Fruit fly (Drosophila melanogaster) whole organism, wandering third instar larva: Measurements from ENCODE around the gene Wdr33.
A peak's percentile ranks its signal among the peaks of the same experiment; 100 is the strongest.

ENCODE experiments used
- Abd-B ChIP-seq: fragments of >200 bp; optimal IDR thresholded peaks from 2 replicates; lab custom pipeline; 2017; ENCODE audit warnings: missing biosample characterization, missing genetic modification characterization
- CG32264 ChIP-seq: fragments of 200-800 bp; sonication (Bioruptor generic); optimal IDR thresholded peaks from 2 replicates; lab custom pipeline; 2016; ENCODE audit warnings: missing biosample characterization, missing genetic modification characterization
- CG9705 ChIP-seq: fragments of 200-800 bp; sonication (Bioruptor generic); optimal IDR thresholded peaks from 2 replicates; lab custom pipeline; 2018; ENCODE audit warnings: missing biosample characterization, mild to moderate bottlenecking, missing genetic modification characterization
- CrebA ChIP-seq: fragments of 200-800 bp; sonication (Bioruptor generic); optimal IDR thresholded peaks from 2 replicates; lab custom pipeline; 2016; ENCODE audit warnings: missing biosample characterization, mild to moderate bottlenecking, missing genetic modification characterization, borderline replicate concordance
- Dfd ChIP-seq: fragments of >200 bp; optimal IDR thresholded peaks from 2 replicates; lab custom pipeline; 2017; ENCODE audit warnings: missing biosample characterization, missing genetic modification characterization
- Dif ChIP-seq: fragments of 200-275, 200-300 bp; sonication (Bioruptor generic); optimal IDR thresholded peaks from 2 replicates; lab custom pipeline; 2018; ENCODE audit warnings: missing biosample characterization, missing genetic modification characterization; ENCODE audit not compliant: partially characterized antibody
- GATAd ChIP-seq: sonication (Bioruptor generic); optimal IDR thresholded peaks from 2 replicates; lab custom pipeline; 2016; ENCODE audit warnings: missing biosample characterization, missing genetic modification characterization
- HLH106 ChIP-seq: fragments of 200-800 bp; optimal IDR thresholded peaks from 3 replicates; lab custom pipeline; 2019; ENCODE audit warnings: missing biosample characterization, mild to moderate bottlenecking, missing genetic modification characterization, moderate library complexity
- Hnf4 ChIP-seq: fragments of 200-800 bp; sonication (Bioruptor generic); optimal IDR thresholded peaks from 2 replicates; lab custom pipeline; 2016; ENCODE audit warnings: missing biosample characterization, mild to moderate bottlenecking, missing genetic modification characterization
- Hr78 ChIP-seq: fragments of >200 bp; optimal IDR thresholded peaks from 2 replicates; lab custom pipeline; 2017; ENCODE audit warnings: missing biosample characterization, missing genetic modification characterization
- Hr83 ChIP-seq: fragments of 200-300 bp; sonication (Bioruptor generic); optimal IDR thresholded peaks from 2 replicates; lab custom pipeline; 2016; ENCODE audit warnings: missing biosample characterization, mild to moderate bottlenecking, missing genetic modification characterization, moderate library complexity; ENCODE audit not compliant: poor library complexity, severe bottlenecking
- Jra ChIP-seq: sonication (Bioruptor generic); optimal IDR thresholded peaks from 2 replicates; lab custom pipeline; 2016; ENCODE audit warnings: missing biosample characterization, missing genetic modification characterization
- Mio ChIP-seq: sonication (Bioruptor generic); optimal IDR thresholded peaks from 2 replicates; lab custom pipeline; 2016; ENCODE audit warnings: missing biosample characterization, missing genetic modification characterization
- Myc ChIP-seq: fragments of >200 bp; optimal IDR thresholded peaks from 2 replicates; lab custom pipeline; 2017
- N ChIP-seq: fragments of >200 bp; optimal IDR thresholded peaks from 2 replicates; lab custom pipeline; 2018; ENCODE audit warnings: missing biosample characterization, missing external identifiers, missing genetic modification characterization
- OdsH ChIP-seq: fragments of 200-800 bp; sonication (Bioruptor generic); optimal IDR thresholded peaks from 2 replicates; lab custom pipeline; 2016; ENCODE audit warnings: missing biosample characterization, mild to moderate bottlenecking, missing genetic modification characterization
- Rel ChIP-seq, 2 experiments: fragments of 200-800 bp; sonication (Bioruptor generic) in 1 of 2; optimal IDR thresholded peaks; 2 replicates in 1 of 2; 3 replicates in 1 of 2; lab custom pipeline; 2016 to 2019; ENCODE audit warnings: mild to moderate bottlenecking in 2 of 2, missing biosample characterization in 2 of 2, missing genetic modification characterization in 2 of 2, moderate library complexity in 1 of 2
- Sp1 ChIP-seq: fragments of 200-800 bp; sonication (Bioruptor generic); optimal IDR thresholded peaks from 3 replicates; lab custom pipeline; 2019; ENCODE audit warnings: missing biosample characterization, mild to moderate bottlenecking, missing genetic modification characterization, moderate library complexity
- Vsx2 ChIP-seq: fragments of 200-300, 225-300 bp; sonication (Bioruptor generic); optimal IDR thresholded peaks from 2 replicates; lab custom pipeline; 2018; ENCODE audit warnings: missing biosample characterization, missing genetic modification characterization; ENCODE audit not compliant: partially characterized antibody
- br ChIP-seq: fragments of 200-800 bp; sonication (Bioruptor generic); optimal IDR thresholded peaks from 2 replicates; lab custom pipeline; 2016; ENCODE audit warnings: missing biosample characterization, missing genetic modification characterization
- brk ChIP-seq: fragments of 200-800 bp; sonication (Bioruptor generic); optimal IDR thresholded peaks from 2 replicates; lab custom pipeline; 2016; ENCODE audit warnings: missing biosample characterization, mild to moderate bottlenecking, missing genetic modification characterization
- dl ChIP-seq, 2 experiments: fragments of 175-275, 200-275 bp in 1 of 2; fragments of 200-275 bp in 1 of 2; sonication (Bioruptor generic); optimal IDR thresholded peaks; lab custom pipeline; 2018; ENCODE audit warnings: mild to moderate bottlenecking in 2 of 2, missing biosample characterization in 2 of 2, missing genetic modification characterization in 2 of 2, moderate library complexity in 2 of 2; ENCODE audit not compliant: partially characterized antibody in 2 of 2, insufficient read depth in 1 of 2
- dmrt93B ChIP-seq: fragments of 200-800 bp; sonication (Bioruptor generic); optimal IDR thresholded peaks from 2 replicates; lab custom pipeline; 2018; ENCODE audit warnings: missing biosample characterization, mild to moderate bottlenecking, missing genetic modification characterization
- dsf ChIP-seq: sonication (Bioruptor generic); optimal IDR thresholded peaks from 2 replicates; lab custom pipeline; 2016; ENCODE audit warnings: missing biosample characterization, missing genetic modification characterization, borderline replicate concordance
- ey ChIP-seq: fragments of 200-800 bp; sonication (Bioruptor generic); optimal IDR thresholded peaks from 2 replicates; lab custom pipeline; 2016; ENCODE audit warnings: missing biosample characterization, missing genetic modification characterization
- foxo ChIP-seq, 2 experiments: fragments of 200-800 bp; sonication (Bioruptor generic); optimal IDR thresholded peaks; 2 replicates in 1 of 2; 3 replicates in 1 of 2; lab custom pipeline; 2016 to 2017; ENCODE audit warnings: missing biosample characterization in 2 of 2, missing genetic modification characterization in 2 of 2
- fru ChIP-seq: fragments of 200-800 bp; sonication (Bioruptor generic); optimal IDR thresholded peaks from 3 replicates; lab custom pipeline; 2016; ENCODE audit warnings: missing biosample characterization, mild to moderate bottlenecking, missing genetic modification characterization
- h ChIP-seq: fragments of 200-800 bp; sonication (Bioruptor generic); optimal IDR thresholded peaks from 3 replicates; lab custom pipeline; 2016; ENCODE audit warnings: missing biosample characterization, mild to moderate bottlenecking, missing genetic modification characterization
- jim ChIP-seq: fragments of 175-275, 200-325 bp; sonication (Bioruptor generic); optimal IDR thresholded peaks from 2 replicates; lab custom pipeline; 2016; ENCODE audit warnings: missing biosample characterization, mild to moderate bottlenecking, missing genetic modification characterization
- lola ChIP-seq: fragments of >200 bp; optimal IDR thresholded peaks from 2 replicates; lab custom pipeline; 2017; ENCODE audit warnings: missing biosample characterization, missing genetic modification characterization
- pan ChIP-seq: fragments of >200 bp; optimal IDR thresholded peaks from 2 replicates; lab custom pipeline; 2017
- psq ChIP-seq: fragments of 200-800 bp; sonication (Bioruptor generic); optimal IDR thresholded peaks from 3 replicates; lab custom pipeline; 2017; ENCODE audit warnings: missing biosample characterization, mild to moderate bottlenecking, missing genetic modification characterization, moderate library complexity
- rgr ChIP-seq: fragments of 200-800 bp; sonication (Bioruptor generic); optimal IDR thresholded peaks from 3 replicates; lab custom pipeline; 2016; ENCODE audit warnings: missing biosample characterization, mild to moderate bottlenecking, missing genetic modification characterization
- sage ChIP-seq: fragments of 200-800 bp; sonication (Bioruptor generic); optimal IDR thresholded peaks from 2 replicates; lab custom pipeline; 2016; ENCODE audit warnings: missing biosample characterization, mild to moderate bottlenecking, missing genetic modification characterization
- sv ChIP-seq: fragments of 200-800 bp; sonication (Bioruptor generic); optimal IDR thresholded peaks from 3 replicates; lab custom pipeline; 2016; ENCODE audit warnings: missing biosample characterization, missing genetic modification characterization
- tai ChIP-seq: sonication (Bioruptor generic); optimal IDR thresholded peaks from 2 replicates; lab custom pipeline; 2016; ENCODE audit warnings: missing biosample characterization, missing genetic modification characterization
- usp ChIP-seq: fragments of >200 bp; optimal IDR thresholded peaks from 2 replicates; lab custom pipeline; 2017; ENCODE audit warnings: missing biosample characterization, missing genetic modification characterization
- woc ChIP-seq: sonication (Bioruptor generic); optimal IDR thresholded peaks from 2 replicates; lab custom pipeline; 2016; ENCODE audit warnings: missing biosample characterization, mild to moderate bottlenecking, missing genetic modification characterization

Gene Wdr33

dm6 chr3R:5647705-5648568, 12.5 kb upstream of the Wdr33 start:
- TF ChIP-seq br (GFP tag; lab: Kevin White, UChicago) = peak; percentile 49
- no peak for TF ChIP-seq tai (GFP tag; lab: Kevin White, UChicago)
- no peak for TF ChIP-seq woc (GFP tag; lab: Kevin White, UChicago)
- TF ChIP-seq Jra (GFP tag; lab: Kevin White, UChicago) = peak; percentile 26
- TF ChIP-seq Hr83 (GFP tag; lab: Kevin White, UChicago) = no peak
- TF ChIP-seq OdsH (GFP tag; lab: Kevin White, UChicago) = peak; percentile 18
- TF ChIP-seq N (GFP tag; lab: Kevin White, UChicago) = peak; percentile 46
- peak; percentile 66 for TF ChIP-seq h (GFP tag; lab: Kevin White, UChicago)
- TF ChIP-seq Hnf4 (GFP tag; lab: Kevin White, UChicago) = no peak
- TF ChIP-seq Myc = no peak
- TF ChIP-seq brk (GFP tag; lab: Kevin White, UChicago) = no peak
- no peak for TF ChIP-seq Rel (GFP tag; optimal IDR thresholded peaks at IDR 0.05; lab: Kevin White, UChicago)
- TF ChIP-seq Rel (tag; optimal IDR thresholded peaks at IDR 0.05; lab: Kevin White, UChicago) = peak; percentile 10
- TF ChIP-seq dsf (GFP tag; lab: Kevin White, UChicago) = no peak
- no peak for TF ChIP-seq Dfd (GFP tag; lab: Kevin White, UChicago)
- peak; percentile 31 for TF ChIP-seq ey
- no peak for TF ChIP-seq Vsx2 (GFP tag; lab: Kevin White, UChicago)
- TF ChIP-seq sv (GFP tag; lab: Kevin White, UChicago) = no peak
- no peak for TF ChIP-seq Abd-B (GFP tag; lab: Kevin White, UChicago)
- peak; percentile 31 for TF ChIP-seq rgr (GFP tag; lab: Kevin White, UChicago)
- TF ChIP-seq psq = no peak
- TF ChIP-seq HLH106 = peak; percentile 35
- no peak for TF ChIP-seq CrebA (GFP tag; lab: Kevin White, UChicago)
- no peak for TF ChIP-seq GATAd (GFP tag; lab: Kevin White, UChicago)
- peak in 1 of 2 experiments; percentile 36 for TF ChIP-seq foxo (GFP tag; optimal IDR thresholded peaks at IDR 0.05; lab: Kevin White, UChicago)
- TF ChIP-seq CG32264 = no peak
- no peak for TF ChIP-seq Hr78 (GFP tag; lab: Kevin White, UChicago)
- TF ChIP-seq CG9705 (GFP tag; lab: Kevin White, UChicago) = no peak
- TF ChIP-seq sage (GFP tag; lab: Kevin White, UChicago) = no peak
- no peak for TF ChIP-seq fru (GFP tag; lab: Kevin White, UChicago)
- no peak for TF ChIP-seq lola (GFP tag; lab: Kevin White, UChicago)
- no peak for TF ChIP-seq dl (GFP tag; optimal IDR thresholded peaks at IDR 0.05; lab: Kevin White, UChicago; ENCODE audit: insufficient read depth in 1 of 2, partially characterized antibody in 2 of 2)
- no peak for TF ChIP-seq Sp1 (GFP tag; lab: Kevin White, UChicago)
- TF ChIP-seq Dif = no peak
- TF ChIP-seq dmrt93B (GFP tag; lab: Kevin White, UChicago) = no peak
- no peak for TF ChIP-seq Mio (GFP tag; lab: Kevin White, UChicago)
- TF ChIP-seq jim (GFP tag; lab: Kevin White, UChicago) = no peak

dm6 chr3R:5648569-5649476, 11.6 kb upstream of the Wdr33 start, which contains the start of the genes MTA1-like and Sec23:
Gene MTA1-like (minus strand): TSS chr3R:5648738.
Gene Sec23 (plus strand): TSS chr3R:5649065.
- TF ChIP-seq GATAd (GFP tag; lab: Kevin White, UChicago) = no peak
- TF ChIP-seq tai (GFP tag; lab: Kevin White, UChicago) = no peak
- TF ChIP-seq CG32264 = no peak
- no peak for TF ChIP-seq dl (GFP tag; optimal IDR thresholded peaks at IDR 0.05; lab: Kevin White, UChicago; ENCODE audit: insufficient read depth in 1 of 2, partially characterized antibody in 2 of 2)
- no peak for TF ChIP-seq Dfd (GFP tag; lab: Kevin White, UChicago)
- TF ChIP-seq sv (GFP tag; lab: Kevin White, UChicago) = peak; percentile 33
- TF ChIP-seq Hr78 (GFP tag; lab: Kevin White, UChicago) = no peak
- TF ChIP-seq br (GFP tag; lab: Kevin White, UChicago) = peak; percentile 26
- no peak for TF ChIP-seq Dif
- no peak for TF ChIP-seq CrebA (GFP tag; lab: Kevin White, UChicago)
- no peak for TF ChIP-seq Vsx2 (GFP tag; lab: Kevin White, UChicago)
- TF ChIP-seq Myc = peak; percentile 0
- no peak for TF ChIP-seq Abd-B (GFP tag; lab: Kevin White, UChicago)
- no peak for TF ChIP-seq jim (GFP tag; lab: Kevin White, UChicago)
- TF ChIP-seq N (GFP tag; lab: Kevin White, UChicago) = no peak
- peak; percentile 72 for TF ChIP-seq HLH106
- TF ChIP-seq foxo (GFP tag; optimal IDR thresholded peaks at IDR 0.05; lab: Kevin White, UChicago) = peak in 1 of 2 experiments; percentile 74
- peak; percentile 19 for TF ChIP-seq Jra (GFP tag; lab: Kevin White, UChicago)
- TF ChIP-seq Hnf4 (GFP tag; lab: Kevin White, UChicago) = peak; percentile 76
- TF ChIP-seq CG9705 (GFP tag; lab: Kevin White, UChicago) = peak; percentile 33
- peak; percentile 48 for TF ChIP-seq h (GFP tag; lab: Kevin White, UChicago)
- no peak for TF ChIP-seq usp (GFP tag; lab: Kevin White, UChicago)
- peak; percentile 66 for TF ChIP-seq woc (GFP tag; lab: Kevin White, UChicago)
- TF ChIP-seq dsf (GFP tag; lab: Kevin White, UChicago) = peak; percentile 48
- TF ChIP-seq Sp1 (GFP tag; lab: Kevin White, UChicago) = peak; percentile 54
- peak; percentile 70 for TF ChIP-seq rgr (GFP tag; lab: Kevin White, UChicago)
- no peak for TF ChIP-seq pan (lab: Kevin White, UChicago)
- TF ChIP-seq Hr83 (GFP tag; lab: Kevin White, UChicago) = peak; percentile 5
- TF ChIP-seq Mio (GFP tag; lab: Kevin White, UChicago) = no peak
- TF ChIP-seq dmrt93B (GFP tag; lab: Kevin White, UChicago) = peak; percentile 54
- no peak for TF ChIP-seq lola (GFP tag; lab: Kevin White, UChicago)
- TF ChIP-seq ey = peak; percentile 52
- peak; percentile 63 for TF ChIP-seq psq
